Fruit fly (Drosophila melanogaster) whole organism, adult: ENCODE measurements around the gene und.

Experiments
- CG11617 ChIP-seq: fragments of 200-800 bp; sonication (Bioruptor generic); optimal IDR thresholded peaks from 2 replicates; lab custom pipeline; 2017; ENCODE audit warnings: mild to moderate bottlenecking, missing biosample characterization, missing genetic modification reagents, missing genetic modification characterization
- CG12768 ChIP-seq: fragments of 200-800 bp; sonication (Bioruptor generic); optimal IDR thresholded peaks from 2 replicates; lab custom pipeline; 2017; ENCODE audit warnings: missing biosample characterization, missing genetic modification characterization, mild to moderate bottlenecking, moderate library complexity, missing genetic modification reagents
- CG14711 ChIP-seq: fragments of 200-800 bp; sonication (Bioruptor generic); optimal IDR thresholded peaks from 2 replicates; lab custom pipeline; 2018; ENCODE audit warnings: missing biosample characterization, mild to moderate bottlenecking, missing genetic modification characterization, moderate library complexity
- CG1620 ChIP-seq: fragments of 200-800 bp; sonication (Bioruptor generic); optimal IDR thresholded peaks from 2 replicates; lab custom pipeline; 2016; ENCODE audit warnings: missing biosample characterization, missing genetic modification characterization
- CG33017 ChIP-seq: fragments of 200-800 bp; sonication (Bioruptor generic); optimal IDR thresholded peaks from 2 replicates; lab custom pipeline; 2018; ENCODE audit warnings: missing biosample characterization, mild to moderate bottlenecking, missing genetic modification characterization, moderate library complexity
- CG5204 ChIP-seq: fragments of 200-800 bp; sonication (Bioruptor generic); optimal IDR thresholded peaks from 2 replicates; lab custom pipeline; 2016; ENCODE audit warnings: missing biosample characterization, missing genetic modification characterization
- CG7045 ChIP-seq: fragments of 200-800 bp; sonication (Bioruptor generic); optimal IDR thresholded peaks from 2 replicates; lab custom pipeline; 2017; ENCODE audit warnings: missing biosample characterization, mild to moderate bottlenecking, missing genetic modification characterization
- CG7101 ChIP-seq: fragments of 200-800 bp; sonication (Bioruptor generic); optimal IDR thresholded peaks from 2 replicates; lab custom pipeline; 2018; ENCODE audit warnings: missing biosample characterization, mild to moderate bottlenecking, missing genetic modification characterization, moderate library complexity
- Clk ChIP-seq: fragments of 200-800 bp; sonication (Bioruptor generic); optimal IDR thresholded peaks from 2 replicates; lab custom pipeline; 2017; ENCODE audit warnings: missing biosample characterization, missing genetic modification characterization
- Crg-1 ChIP-seq: fragments of 200-800 bp; sonication (Bioruptor generic); optimal IDR thresholded peaks from 2 replicates; lab custom pipeline; 2016; ENCODE audit warnings: missing biosample characterization, missing genetic modification characterization
- Hr96 ChIP-seq: fragments of 200-800 bp; sonication (Bioruptor generic); optimal IDR thresholded peaks from 2 replicates; lab custom pipeline; 2016; ENCODE audit warnings: missing biosample characterization, missing genetic modification characterization
- Mnt ChIP-seq: fragments of 200-800 bp; sonication (Bioruptor generic); optimal IDR thresholded peaks from 2 replicates; lab custom pipeline; 2016; ENCODE audit warnings: missing biosample characterization, mild to moderate bottlenecking, missing genetic modification characterization
- bab1 ChIP-seq: fragments of 200-800 bp; sonication (Bioruptor generic); optimal IDR thresholded peaks from 3 replicates; lab custom pipeline; 2019; ENCODE audit warnings: missing biosample characterization, mild to moderate bottlenecking, missing genetic modification characterization, moderate library complexity
- cic ChIP-seq: fragments of 200-800 bp; sonication (Bioruptor generic); optimal IDR thresholded peaks from 2 replicates; lab custom pipeline; 2017; ENCODE audit warnings: missing biosample characterization, mild to moderate bottlenecking, missing genetic modification characterization, moderate library complexity
- cnc ChIP-seq, 2 experiments: fragments of >200 bp; optimal IDR thresholded peaks; 2 replicates each; lab custom pipeline; 2017
- kay ChIP-seq: fragments of 200-800 bp; sonication (Bioruptor generic); peaks from one replicate; lab custom pipeline; 2016; ENCODE audit warnings: missing biosample characterization, missing genetic modification characterization, borderline replicate concordance
- ovo ChIP-seq: fragments of 200-800 bp; sonication (Bioruptor generic); optimal IDR thresholded peaks from 2 replicates; lab custom pipeline; 2016; ENCODE audit warnings: missing biosample characterization, missing genetic modification characterization
- pad ChIP-seq: fragments of 200-800 bp; sonication (Bioruptor generic); optimal IDR thresholded peaks from 3 replicates; lab custom pipeline; 2017; ENCODE audit warnings: missing biosample characterization, missing genetic modification characterization, mild to moderate bottlenecking, moderate library complexity, missing genetic modification reagents
- tj ChIP-seq: fragments of 200-800 bp; sonication (Bioruptor generic); optimal IDR thresholded peaks from 3 replicates; lab custom pipeline; 2017; ENCODE audit warnings: missing biosample characterization, mild to moderate bottlenecking, missing genetic modification characterization, moderate library complexity
- toe ChIP-seq: fragments of 200-800 bp; sonication (Bioruptor generic); optimal IDR thresholded peaks from 2 replicates; lab custom pipeline; 2016; ENCODE audit warnings: missing biosample characterization, missing genetic modification characterization

und gene

DNA sequence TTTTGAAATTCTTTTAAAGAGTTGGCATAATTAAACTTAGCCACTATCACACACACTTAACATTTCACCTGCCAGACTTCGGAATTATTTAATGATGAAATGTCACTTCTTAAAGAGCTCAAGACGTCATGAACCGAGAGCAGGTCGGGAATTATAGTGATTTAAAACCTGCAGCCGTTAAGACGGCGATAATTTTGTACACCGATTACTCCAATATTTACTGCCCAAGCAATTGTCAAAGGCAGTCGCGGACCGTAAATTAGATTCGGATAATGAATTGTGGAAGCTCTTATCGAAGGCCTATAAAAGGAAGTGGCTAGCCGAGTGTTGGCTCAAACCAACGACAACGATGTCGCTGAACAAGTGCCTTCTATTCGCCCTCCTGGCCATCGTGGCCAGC, 5.6 kb downstream of the und start, which contains the start of gene CG17633:
Gene CG17633, plus strand, starts transcription at position 326 of the 400 bp plus-strand sequence.
- TF ChIP-seq Hr96 (GFP tag; lab: Kevin White, UChicago) (no peak), CG12768 (no peak), Clk (no peak), ovo (no peak), CG7045 (GFP tag; lab: Kevin White, UChicago) (no peak), CG7101 (no peak), Mnt (GFP tag; lab: Kevin White, UChicago) (no peak), CG33017 (tag; lab: Kevin White, UChicago) (no peak), CG1620 (GFP tag; lab: Kevin White, UChicago) (no peak), CG11617 (GFP tag; lab: Kevin White, UChicago) (no peak), tj (GFP tag; lab: Kevin White, UChicago) (no peak), CG5204 (no peak), toe (no peak), pad (GFP tag; lab: Kevin White, UChicago) (no peak), cnc (optimal IDR thresholded peaks at IDR 0.05; lab: Kevin White, UChicago) (no peak), cic (GFP tag; lab: Kevin White, UChicago) (no peak), bab1 (GFP tag; lab: Kevin White, UChicago) (no peak)

DNA sequence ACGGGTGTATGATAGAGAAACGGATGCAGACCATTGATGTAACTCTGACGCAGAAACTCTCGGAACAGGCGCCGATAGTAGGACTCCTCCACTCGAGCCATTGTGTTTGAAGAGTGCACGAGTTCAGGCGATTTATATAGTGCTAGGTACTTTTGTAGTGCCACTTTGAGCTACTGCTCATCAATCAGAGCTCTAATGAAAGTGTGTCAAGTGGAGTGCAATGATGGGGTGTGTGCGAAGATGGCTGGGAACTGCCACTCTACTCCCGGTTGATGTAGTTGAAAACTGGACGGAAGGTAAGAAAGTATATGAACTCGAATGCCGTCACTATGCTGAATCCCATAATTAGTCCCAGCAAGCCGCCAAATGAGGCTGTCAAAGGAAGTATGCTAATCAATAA, 7.7 kb downstream of the und start, which contains the start of gene ppk18:
Gene ppk18, minus strand, starts transcription at position 101 of the 400 bp plus-strand sequence.
- no peak for TF ChIP-seq Crg-1 (GFP tag; lab: Kevin White, UChicago)
- TF ChIP-seq cic (GFP tag; lab: Kevin White, UChicago): no peak
- TF ChIP-seq CG5204: no peak
- TF ChIP-seq CG14711 (tag; lab: Kevin White, UChicago): no peak
- no peak for TF ChIP-seq Mnt (GFP tag; lab: Kevin White, UChicago)
- no peak for TF ChIP-seq CG11617 (GFP tag; lab: Kevin White, UChicago)
- TF ChIP-seq toe: no peak
- no peak for TF ChIP-seq CG12768

DNA sequence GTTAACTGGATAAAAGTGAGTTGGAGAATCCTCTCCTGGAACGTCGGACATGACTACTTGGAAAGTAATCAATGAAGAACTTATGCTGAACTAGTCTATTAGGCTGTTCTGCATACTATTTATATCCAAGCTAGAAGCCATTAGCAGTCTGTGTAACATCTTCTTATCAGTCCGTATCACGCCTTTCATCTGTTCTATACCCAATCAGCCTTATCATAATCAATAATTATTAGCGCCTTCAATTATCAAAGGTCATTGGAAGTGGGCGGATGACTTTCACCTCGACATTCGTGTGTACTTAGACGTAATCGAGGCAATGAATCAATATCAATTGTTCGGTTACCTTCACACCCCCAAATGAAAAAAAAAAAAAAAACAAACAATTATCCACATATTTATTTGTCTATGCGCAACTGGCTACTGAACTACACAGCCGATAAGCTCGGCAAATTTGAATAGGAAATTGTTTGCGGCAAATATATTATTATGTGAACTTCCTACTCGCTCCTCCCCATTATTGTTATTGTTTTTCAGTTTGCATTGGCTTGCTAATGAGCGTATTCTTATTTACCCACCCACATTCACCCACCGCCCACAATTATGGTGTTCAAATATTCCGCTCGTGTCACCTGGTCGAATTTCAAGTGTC, 11.9 kb downstream of the und start, which contains the start of the genes ppk11 and ppk16:
Gene ppk11, minus strand, starts transcription at position 51 of the 649 bp plus-strand sequence.
Gene ppk16, minus strand, starts transcription at position 51 of the 649 bp plus-strand sequence.
- peak; percentile 2 for TF ChIP-seq ovo
- TF ChIP-seq bab1 (GFP tag; lab: Kevin White, UChicago): no peak
- peak; percentile 35 for TF ChIP-seq kay (GFP tag; lab: Kevin White, UChicago)
- no peak for TF ChIP-seq toe
- peak; percentile 10 for TF ChIP-seq Mnt (GFP tag; lab: Kevin White, UChicago)
- TF ChIP-seq CG11617 (GFP tag; lab: Kevin White, UChicago): peak; percentile 16
- no peak for TF ChIP-seq cnc (optimal IDR thresholded peaks at IDR 0.05; lab: Kevin White, UChicago)
- TF ChIP-seq CG7101: peak; percentile 25
- TF ChIP-seq pad (GFP tag; lab: Kevin White, UChicago): no peak
- peak; percentile 16 for TF ChIP-seq CG14711 (tag; lab: Kevin White, UChicago)
- TF ChIP-seq Crg-1 (GFP tag; lab: Kevin White, UChicago): peak; percentile 10

DNA sequence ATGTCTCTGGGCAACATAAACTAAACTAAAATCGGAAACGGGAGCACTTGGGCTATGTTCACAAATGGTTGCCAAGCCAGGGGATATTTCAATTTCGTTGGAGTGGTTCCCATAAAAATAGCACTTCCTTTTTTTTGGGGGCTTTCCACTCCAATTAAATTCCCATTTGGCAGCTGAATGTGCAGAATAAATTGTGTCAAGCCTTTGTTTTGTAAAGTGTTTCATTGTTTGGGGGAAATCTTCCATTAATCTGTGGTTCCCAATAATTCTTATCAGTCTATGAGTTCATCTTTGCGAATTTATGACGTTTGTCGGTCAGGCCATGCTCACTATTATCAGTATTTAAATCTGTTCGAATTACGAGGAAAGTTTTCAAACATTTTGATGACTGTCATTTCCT, 14.8 kb downstream of the und start:
- no peak for TF ChIP-seq CG5204
- no peak for TF ChIP-seq cic (GFP tag; lab: Kevin White, UChicago)
- TF ChIP-seq tj (GFP tag; lab: Kevin White, UChicago): no peak
- TF ChIP-seq Hr96 (GFP tag; lab: Kevin White, UChicago): no peak
- no peak for TF ChIP-seq Mnt (GFP tag; lab: Kevin White, UChicago)
- no peak for TF ChIP-seq cnc (optimal IDR thresholded peaks at IDR 0.05; lab: Kevin White, UChicago)
- TF ChIP-seq CG11617 (GFP tag; lab: Kevin White, UChicago): no peak
- TF ChIP-seq toe: no peak
- TF ChIP-seq pad (GFP tag; lab: Kevin White, UChicago): no peak
- TF ChIP-seq CG1620 (GFP tag; lab: Kevin White, UChicago): no peak
- no peak for TF ChIP-seq bab1 (GFP tag; lab: Kevin White, UChicago)
- no peak for TF ChIP-seq CG7101

DNA sequence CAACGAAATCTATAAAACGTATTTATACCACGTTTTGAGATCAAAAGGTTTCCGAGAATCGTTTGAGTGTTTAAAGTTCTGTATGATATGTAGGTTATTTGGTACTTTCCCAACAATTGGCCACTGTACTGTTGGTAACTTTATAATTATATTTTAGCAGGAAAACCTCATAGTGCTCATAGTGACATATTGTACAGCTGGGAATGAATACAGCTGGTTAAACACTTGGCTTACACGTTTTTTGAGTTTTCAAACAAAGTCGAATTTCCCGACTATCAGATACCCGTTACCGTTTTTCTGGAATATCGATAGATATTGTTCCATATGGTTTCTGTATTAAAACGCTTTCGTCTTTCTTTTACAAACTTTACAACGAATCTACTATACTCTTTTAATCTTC, 15.2 kb downstream of the und start:
- TF ChIP-seq bab1 (GFP tag; lab: Kevin White, UChicago): no peak
- no peak for TF ChIP-seq cic (GFP tag; lab: Kevin White, UChicago)
- no peak for TF ChIP-seq tj (GFP tag; lab: Kevin White, UChicago)
- TF ChIP-seq cnc (optimal IDR thresholded peaks at IDR 0.05; lab: Kevin White, UChicago): no peak
- TF ChIP-seq CG1620 (GFP tag; lab: Kevin White, UChicago): no peak
- no peak for TF ChIP-seq CG7045 (GFP tag; lab: Kevin White, UChicago)
- TF ChIP-seq toe: no peak

DNA sequence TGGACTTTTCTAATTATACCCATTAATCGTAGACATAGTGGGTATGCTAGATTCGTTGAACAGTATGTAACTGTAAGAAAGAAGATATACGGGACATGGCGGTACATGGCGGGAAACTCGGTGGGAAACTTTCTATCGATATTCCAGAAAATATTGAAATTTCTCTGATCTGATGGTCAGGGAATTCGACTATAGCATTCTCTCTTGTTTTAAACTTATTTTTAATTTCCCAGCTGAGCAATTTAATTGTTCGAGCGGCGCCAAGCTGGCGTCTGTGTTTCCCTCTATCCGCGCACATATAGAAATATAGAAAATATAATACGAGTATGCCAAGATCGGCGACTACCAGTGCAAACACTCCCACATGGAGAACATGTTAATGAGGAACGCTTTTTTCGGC, 16.0 kb downstream of the und start:
- TF ChIP-seq cnc (optimal IDR thresholded peaks at IDR 0.05; lab: Kevin White, UChicago) (no peak), kay (GFP tag; lab: Kevin White, UChicago) (peak; percentile 63), CG11617 (GFP tag; lab: Kevin White, UChicago) (peak; percentile 29), ovo (no peak), CG12768 (peak; percentile 17), CG1620 (GFP tag; lab: Kevin White, UChicago) (no peak), tj (GFP tag; lab: Kevin White, UChicago) (no peak), pad (GFP tag; lab: Kevin White, UChicago) (no peak), Hr96 (GFP tag; lab: Kevin White, UChicago) (no peak), Clk (no peak), Mnt (GFP tag; lab: Kevin White, UChicago) (no peak), cic (GFP tag; lab: Kevin White, UChicago) (peak; percentile 41), CG33017 (tag; lab: Kevin White, UChicago) (peak; percentile 69), toe (no peak), CG7101 (peak; percentile 59), CG5204 (peak; percentile 42), CG7045 (GFP tag; lab: Kevin White, UChicago) (peak; percentile 51), Crg-1 (GFP tag; lab: Kevin White, UChicago) (no peak), CG14711 (tag; lab: Kevin White, UChicago) (no peak), bab1 (GFP tag; lab: Kevin White, UChicago) (no peak)
